Worm (Caenorhabditis elegans) whole organism, L4 larva: ENCODE data around the gene F13B6.2.

Experiments used
- F37D6.2 ChIP-seq: sonication (generic microtip); optimal IDR thresholded peaks from 2 replicates; lab custom pipeline; 2016; ENCODE audit warnings: mild to moderate bottlenecking, missing genetic modification characterization, missing compliant biosample characterization
- F49E8.2 ChIP-seq: sonication (generic microtip); optimal IDR thresholded peaks from 2 replicates; lab custom pipeline; 2016; ENCODE audit warnings: missing compliant biosample characterization, mild to moderate bottlenecking, missing genetic modification characterization, borderline replicate concordance
- R02D3.7 ChIP-seq: fragments of 150-350 bp; sonication (generic microtip); optimal IDR thresholded peaks from 3 replicates; lab custom pipeline; 2014; ENCODE audit warnings: missing biosample characterization, missing genetic modification characterization
- ceh-32 ChIP-seq: sonication (generic microtip); optimal IDR thresholded peaks from 2 replicates; lab custom pipeline; 2016; ENCODE audit warnings: mild to moderate bottlenecking, missing genetic modification characterization, missing compliant biosample characterization; ENCODE audit not compliant: poor library complexity
- ceh-62 ChIP-seq: sonication (generic microtip); optimal IDR thresholded peaks from 2 replicates; lab custom pipeline; 2017; ENCODE audit warnings: missing biosample characterization, missing genetic modification characterization
- ces-1 ChIP-seq: fragments of 150-350 bp; sonication (generic microtip); optimal IDR thresholded peaks from 4 replicates; lab custom pipeline; 2014; ENCODE audit warnings: missing biosample characterization, missing genetic modification reagents, missing genetic modification characterization
- cey-2 ChIP-seq: sonication (generic microtip); optimal IDR thresholded peaks from 3 replicates; lab custom pipeline; 2017; ENCODE audit warnings: missing genetic modification characterization, mild to moderate bottlenecking, missing compliant biosample characterization, antibody characterized with exemption, borderline replicate concordance; ENCODE audit not compliant: insufficient read depth
- daf-8 ChIP-seq: fragments of 200-800 bp; sonication (Bioruptor generic); IDR thresholded peaks from 2 replicates; pipeline ENCODE4 v1.3.6; 2022; ENCODE audit warnings: missing genetic modification characterization, missing compliant biosample characterization
- dmd-6 ChIP-seq: fragments of 200-800 bp; sonication (Bioruptor generic); IDR thresholded peaks from 2 replicates; pipeline ENCODE4 v1.3.6; 2022; ENCODE audit warnings: missing genetic modification reagents, missing genetic modification characterization, missing compliant biosample characterization
- dmd-8 ChIP-seq: fragments of 200-800 bp; sonication (Bioruptor generic); IDR thresholded peaks from 2 replicates; pipeline ENCODE4 v1.3.6; 2022; ENCODE audit warnings: missing genetic modification characterization, missing compliant biosample characterization
- dmd-9 ChIP-seq: fragments of 200-800 bp; sonication (Bioruptor generic); IDR thresholded peaks from 2 replicates; pipeline ENCODE4 v1.3.6; 2022; ENCODE audit warnings: missing genetic modification reagents, missing genetic modification characterization, missing compliant biosample characterization
- egl-27 ChIP-seq: sonication (generic microtip); optimal IDR thresholded peaks from 3 replicates; lab custom pipeline; 2017; ENCODE audit warnings: missing biosample characterization, missing genetic modification reagents, missing genetic modification characterization
- fkh-10 ChIP-seq: fragments of 150-350 bp; optimal IDR thresholded peaks from 2 replicates; lab custom pipeline; 2014; ENCODE audit warnings: missing biosample characterization, missing genetic modification reagents, missing genetic modification characterization
- fos-1 ChIP-seq: fragments of 150-350 bp; optimal IDR thresholded peaks from 2 replicates; lab custom pipeline; 2014; ENCODE audit warnings: missing biosample characterization, missing genetic modification characterization
- hlh-30 ChIP-seq: sonication (generic microtip); optimal IDR thresholded peaks from 2 replicates; lab custom pipeline; 2017; ENCODE audit warnings: antibody characterized with exemption, mild to moderate bottlenecking, missing genetic modification characterization, missing compliant biosample characterization; ENCODE audit not compliant: insufficient read depth
- jun-1 ChIP-seq: fragments of 150-350 bp; optimal IDR thresholded peaks from 2 replicates; lab custom pipeline; 2014; ENCODE audit warnings: missing biosample characterization, missing genetic modification reagents, missing genetic modification characterization
- lim-7 ChIP-seq: fragments of 200-800 bp; sonication (Bioruptor generic); IDR thresholded peaks from 2 replicates; pipeline ENCODE4 v1.3.6; 2022; ENCODE audit warnings: missing genetic modification characterization, missing compliant biosample characterization
- lin-29 ChIP-seq: fragments of 200-800 bp; sonication (Bioruptor generic); IDR thresholded peaks from 2 replicates; pipeline ENCODE4 v1.3.6; 2022; ENCODE audit warnings: missing genetic modification reagents, missing genetic modification characterization, missing compliant biosample characterization
- lin-39 ChIP-seq: fragments of 150-350 bp; optimal IDR thresholded peaks from 2 replicates; lab custom pipeline; 2014; ENCODE audit warnings: missing biosample characterization, missing genetic modification reagents, missing genetic modification characterization
- lsy-2 ChIP-seq, 2 experiments: fragments of 150-350 bp in 1 of 2; sonication (generic microtip) in 1 of 2; optimal IDR thresholded peaks; 2 replicates each; lab custom pipeline; 2014 to 2017; ENCODE audit warnings: missing biosample characterization in 2 of 2, missing genetic modification characterization in 2 of 2
- madf-5 ChIP-seq, 2 experiments: fragments of 200-800 bp; sonication (Bioruptor generic); IDR thresholded peaks; 2 replicates each; pipeline ENCODE4 v1.3.6; 2022; ENCODE audit warnings: missing compliant biosample characterization in 2 of 2, missing genetic modification characterization in 2 of 2
- mdl-1 ChIP-seq, 2 experiments: fragments of 150-350 bp in 1 of 2; sonication (generic microtip) in 1 of 2; optimal IDR thresholded peaks; 2 replicates each; lab custom pipeline; 2014 to 2017; ENCODE audit warnings: missing biosample characterization in 2 of 2, missing genetic modification characterization in 2 of 2
- mdt-29 ChIP-seq: fragments of 200-800 bp; sonication (Bioruptor generic); IDR thresholded peaks from 2 replicates; pipeline ENCODE4 v1.3.6; 2022; ENCODE audit warnings: missing genetic modification reagents, missing genetic modification characterization, missing compliant biosample characterization
- mep-1 ChIP-seq: fragments of 150-350 bp; sonication (generic microtip); optimal IDR thresholded peaks from 3 replicates; lab custom pipeline; 2014; ENCODE audit warnings: missing biosample characterization, missing genetic modification characterization
- mxl-2 ChIP-seq: fragments of 200-800 bp; sonication (Bioruptor generic); conservative IDR thresholded peaks from 2 replicates; pipeline ENCODE4 v1.3.6; 2022; ENCODE audit warnings: missing genetic modification reagents, missing genetic modification characterization, missing compliant biosample characterization
- nhr-10 ChIP-seq: fragments of 150-350 bp; optimal IDR thresholded peaks from 2 replicates; lab custom pipeline; 2014; ENCODE audit warnings: missing biosample characterization, missing genetic modification characterization
- nhr-11 ChIP-seq: fragments of 150-350 bp; optimal IDR thresholded peaks from 2 replicates; lab custom pipeline; 2014; ENCODE audit warnings: missing biosample characterization, missing genetic modification characterization
- nhr-111 ChIP-seq: fragments of 200-800 bp; sonication (Bioruptor generic); optimal IDR thresholded peaks from 2 replicates; lab custom pipeline; 2018; ENCODE audit warnings: mild to moderate bottlenecking, missing genetic modification characterization, missing compliant biosample characterization
- nhr-25 ChIP-seq: sonication (generic microtip); optimal IDR thresholded peaks from 2 replicates; lab custom pipeline; 2017; ENCODE audit warnings: missing genetic modification characterization, mild to moderate bottlenecking, missing compliant biosample characterization, antibody characterized with exemption, moderate library complexity, borderline replicate concordance; ENCODE audit not compliant: insufficient read depth
- nhr-41 ChIP-seq: fragments of 200-800 bp; sonication (Bioruptor generic); IDR thresholded peaks from 2 replicates; pipeline ENCODE4 v1.3.6; 2022; ENCODE audit warnings: missing genetic modification reagents, missing genetic modification characterization, missing compliant biosample characterization
- nhr-48 ChIP-seq: sonication (generic microtip); optimal IDR thresholded peaks from 2 replicates; lab custom pipeline; 2016; ENCODE audit warnings: mild to moderate bottlenecking, missing genetic modification characterization, missing compliant biosample characterization
- nhr-6 ChIP-seq: fragments of 150-350 bp; optimal IDR thresholded peaks from 2 replicates; lab custom pipeline; 2014; ENCODE audit warnings: missing biosample characterization, missing genetic modification characterization
- nhr-76 ChIP-seq: fragments of 150-350 bp; optimal IDR thresholded peaks from 2 replicates; lab custom pipeline; 2014; ENCODE audit warnings: missing biosample characterization, missing genetic modification characterization
- nhr-77 ChIP-seq: fragments of 150-350 bp; optimal IDR thresholded peaks from 2 replicates; lab custom pipeline; 2014; ENCODE audit warnings: missing biosample characterization, missing genetic modification characterization
- pha-4 ChIP-seq, 2 experiments: fragments of 150-350 bp in 1 of 2; fragments of 200-800 bp in 1 of 2; sonication (Bioruptor generic) in 1 of 2; IDR thresholded peaks in 1 of 2; optimal IDR thresholded peaks in 1 of 2; 2 replicates each; pipeline versions ENCODE4 v1.3.6 to Lab custom; 2014 to 2022; ENCODE audit warnings: missing genetic modification characterization in 2 of 2, missing genetic modification reagents in 2 of 2, missing biosample characterization in 1 of 2, missing compliant biosample characterization in 1 of 2
- pqm-1 ChIP-seq: sonication (generic microtip); optimal IDR thresholded peaks from 2 replicates; lab custom pipeline; 2017; ENCODE audit warnings: missing biosample characterization, missing genetic modification characterization
- rbr-2 ChIP-seq: sonication (generic microtip); optimal IDR thresholded peaks from 2 replicates; lab custom pipeline; 2016; ENCODE audit warnings: missing genotype, missing genetic modification characterization, missing compliant biosample characterization
- sdz-12 ChIP-seq: fragments of 200-800 bp; sonication (Bioruptor generic); optimal IDR thresholded peaks from 2 replicates; lab custom pipeline; 2018; ENCODE audit warnings: mild to moderate bottlenecking, missing genetic modification characterization, missing compliant biosample characterization
- unc-62 ChIP-seq, 3 experiments: fragments of 150-350 bp in 1 of 3; sonication (generic microtip); optimal IDR thresholded peaks in 2 of 3; peaks in 1 of 3; 1 replicate in 1 of 3; 2 replicates in 2 of 3; lab custom pipeline; 2014 to 2017; ENCODE audit warnings: missing biosample characterization in 3 of 3, missing genetic modification characterization in 3 of 3, missing genetic modification reagents in 3 of 3, missing genotype in 1 of 3
- zfp-2 ChIP-seq: sonication (generic microtip); optimal IDR thresholded peaks from 2 replicates; lab custom pipeline; 2016; ENCODE audit warnings: mild to moderate bottlenecking, missing genetic modification characterization, missing compliant biosample characterization
- ztf-11 ChIP-seq: fragments of 150-350 bp; optimal IDR thresholded peaks from 2 replicates; lab custom pipeline; 2014; ENCODE audit warnings: missing biosample characterization, missing genetic modification characterization

Gene F13B6.2

DNA sequence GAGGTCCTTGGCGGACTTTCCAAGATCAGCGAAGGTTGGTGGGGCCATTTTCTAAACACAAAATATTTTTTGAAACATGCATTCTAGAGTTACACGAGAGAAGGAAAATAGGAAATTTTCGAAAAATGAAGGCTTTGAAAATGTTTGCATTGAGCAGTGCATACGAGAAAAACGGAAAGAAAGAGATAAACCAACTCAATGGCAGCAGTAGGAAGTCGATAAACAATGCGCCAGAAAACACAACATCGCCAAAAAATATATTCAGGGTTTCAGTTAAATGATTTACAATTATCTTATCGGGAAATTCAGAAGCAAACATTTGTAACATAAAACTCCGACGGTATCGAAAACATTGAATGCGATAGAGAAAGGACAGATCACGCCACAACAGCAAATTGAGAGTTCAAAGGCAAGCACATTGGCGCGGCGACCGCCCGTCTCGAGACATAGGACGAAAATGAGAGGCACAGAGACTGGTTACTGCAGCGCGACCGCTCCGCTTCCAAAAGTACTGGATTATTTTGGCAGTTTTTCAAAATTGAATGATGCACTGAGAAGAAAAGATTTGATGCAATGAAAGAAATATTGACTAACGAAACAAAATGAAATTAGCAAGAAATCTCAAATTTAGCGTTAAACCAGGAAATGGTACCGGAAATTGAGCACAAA lies 47.9 kb upstream of the F13B6.2 start, which contains the start of the genes vdac-1 and R05G6.5 (continued):
- peak; percentile 88 for TF ChIP-seq dmd-6 (GFP tag; lab: Robert Waterston, UW)
- no peak for TF ChIP-seq zfp-2
- TF ChIP-seq ces-1 (GFP tag; lab: Kevin White, UChicago) = no peak
- no peak for TF ChIP-seq mxl-2 (GFP tag; lab: Robert Waterston, UW)
- TF ChIP-seq mdl-1 (tag; optimal IDR thresholded peaks at IDR 0.05; lab: Kevin White, UChicago) = peak in 1 of 2 experiments; percentile 78
- peak; percentile 89 for TF ChIP-seq nhr-6 (tag; lab: Kevin White, UChicago)
- TF ChIP-seq pqm-1 = peak; percentile 83
- no peak for TF ChIP-seq dmd-9 (GFP tag; lab: Robert Waterston, UW)
- no peak for TF ChIP-seq nhr-76 (tag; lab: Kevin White, UChicago)
- TF ChIP-seq cey-2 (tag; lab: Kevin White, UChicago) = no peak
- peak; percentile 73; the same call in 1 of the 2 replicates for TF ChIP-seq dmd-8 (GFP tag; lab: Robert Waterston, UW)
- no peak for TF ChIP-seq nhr-111
- TF ChIP-seq lin-29 (GFP tag; lab: Robert Waterston, UW) = 0 out of 2 replicates have a peak, but pooled peaks have one; percentile 22
- TF ChIP-seq nhr-41 (GFP tag; lab: Robert Waterston, UW) = peak; percentile 49; the same call in 1 of the 2 replicates
- TF ChIP-seq sdz-12 (GFP tag; lab: Kevin White, UChicago) = no peak
- peak; percentile 11 for TF ChIP-seq nhr-48 (tag; lab: Kevin White, UChicago)
- no peak for TF ChIP-seq ceh-62 (tag; lab: Kevin White, UChicago)
- TF ChIP-seq jun-1 = no peak
- TF ChIP-seq nhr-25 = peak; percentile 84
- TF ChIP-seq madf-5 (GFP tag; IDR thresholded peaks at IDR 0.05; lab: Robert Waterston, UW) = 0 out of 4 replicates have a peak, but pooled peaks of 1 of the 2 experiments have one; percentile 51
- peak; percentile 91 for TF ChIP-seq mep-1 (tag; lab: Kevin White, UChicago)
- TF ChIP-seq mdt-29 = no peak
- peak; percentile 13 for TF ChIP-seq F37D6.2 (tag; lab: Kevin White, UChicago)
- peak; percentile 39 for TF ChIP-seq fkh-10
- no peak for TF ChIP-seq ztf-11 (tag; lab: Kevin White, UChicago)
- peak; percentile 13; the same call in 1 of the 2 replicates for TF ChIP-seq lim-7 (GFP tag; lab: Robert Waterston, UW)
- peak; percentile 69 to 81 for TF ChIP-seq lsy-2 (tag; optimal IDR thresholded peaks at IDR 0.05; lab: Kevin White, UChicago)
- TF ChIP-seq rbr-2 (tag; lab: Kevin White, UChicago) = peak; percentile 72
- peak; percentile 90 for TF ChIP-seq nhr-77 (tag; lab: Kevin White, UChicago)
- TF ChIP-seq ceh-32 (tag; lab: Kevin White, UChicago) = no peak
- TF ChIP-seq fos-1 (tag; lab: Kevin White, UChicago) = no peak
- peak; percentile 92 for TF ChIP-seq hlh-30
- peak; percentile 77 for TF ChIP-seq pha-4 (GFP tag; IDR thresholded peaks at IDR 0.05; lab: Robert Waterston, UW)
- TF ChIP-seq pha-4 (tag; optimal IDR thresholded peaks at IDR 0.05; lab: Kevin White, UChicago) = peak; percentile 38
- peak; percentile 75 for TF ChIP-seq nhr-11
- no peak for TF ChIP-seq F49E8.2 (tag; lab: Kevin White, UChicago)
- no peak for TF ChIP-seq daf-8 (GFP tag; lab: Robert Waterston, UW)
- no peak for TF ChIP-seq unc-62 (GFP tag; optimal IDR thresholded peaks at IDR 0.05 in 1 of 2; lab: Kevin White, UChicago)
- TF ChIP-seq unc-62 (tag; optimal IDR thresholded peaks at IDR 0.05; lab: Kevin White, UChicago) = no peak
- TF ChIP-seq egl-27 (tag; lab: Kevin White, UChicago) = no peak
- TF ChIP-seq lin-39 = no peak
- no peak for TF ChIP-seq R02D3.7 (tag; lab: Kevin White, UChicago)
- TF ChIP-seq nhr-10 = peak; percentile 50
